Fruit fly (Drosophila melanogaster): Measurements from ENCODE around the gene CG7627.

DNA sequence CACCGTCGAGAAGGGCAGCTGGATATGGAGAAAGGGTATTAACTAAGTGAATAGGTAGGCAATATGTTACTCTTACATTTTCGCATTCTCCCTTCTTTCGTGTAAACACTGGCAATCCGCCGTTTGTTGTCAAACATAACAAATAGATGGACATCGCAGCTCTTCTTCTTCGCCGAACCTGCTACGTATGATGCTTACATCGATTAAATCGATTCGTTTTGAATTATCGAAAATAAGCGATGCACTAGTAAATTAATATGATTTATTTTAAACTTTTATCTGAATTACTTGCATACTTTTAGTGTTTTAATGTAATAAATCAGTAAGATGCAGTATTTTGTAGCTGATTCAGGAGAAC lies 40.6 kb upstream of the CG7627 start, which contains the start of gene fy:
- TF ChIP-seq CG13204 (GFP tag; optimal IDR thresholded peaks at IDR 0.05) (no peak), CG15710 (tag; optimal IDR thresholded peaks at IDR 0.05) (no peak), CG14655 (GFP tag; optimal IDR thresholded peaks at IDR 0.05) (no peak), CG8301 (tag; optimal IDR thresholded peaks at IDR 0.05) (no peak)
